Fruit fly (Drosophila melanogaster) whole organism, embryonic: ENCODE measurements around the gene Megf8.
A peak's percentile ranks its signal among the peaks of the same experiment; 100 is the strongest.

Experiments
- Ada2b ChIP-seq: fragments of 200-800 bp; sonication (Bioruptor generic); IDR thresholded peaks from 2 replicates; pipeline ENCODE4 v1.3.6; 2022; ENCODE audit warnings: missing biosample characterization, missing genetic modification characterization
- CG10209 ChIP-seq: fragments of 200-800 bp; sonication (Bioruptor generic); optimal IDR thresholded peaks from 3 replicates; lab custom pipeline; 2017; ENCODE audit warnings: missing biosample characterization, mild to moderate bottlenecking, missing genetic modification characterization, missing genetic modification reagents
- CG1024 ChIP-seq: fragments of 200-800 bp; sonication (Bioruptor generic); IDR thresholded peaks from 2 replicates; pipeline ENCODE4 v1.3.6; 2022; ENCODE audit warnings: missing biosample characterization, missing genetic modification characterization
- CG10543 ChIP-seq: fragments of 200-800 bp; sonication (Bioruptor generic); optimal IDR thresholded peaks from 3 replicates; lab custom pipeline; 2017; ENCODE audit warnings: missing biosample characterization, mild to moderate bottlenecking, missing genetic modification characterization, moderate library complexity
- CG11695 ChIP-seq: fragments of 200-800 bp; sonication (Bioruptor generic); IDR thresholded peaks from 3 replicates; pipeline ENCODE4 v1.3.6; 2022; ENCODE audit warnings: missing biosample characterization, missing genetic modification characterization
- CG12659 ChIP-seq: fragments of 200-800 bp; sonication (Bioruptor generic); optimal IDR thresholded peaks from 3 replicates; lab custom pipeline; 2017; ENCODE audit warnings: mild to moderate bottlenecking, missing biosample characterization, missing genetic modification reagents, missing genetic modification characterization
- CG12744 ChIP-seq: fragments of 200-800 bp; sonication (Bioruptor generic); optimal IDR thresholded peaks from 2 replicates; lab custom pipeline; 2016; ENCODE audit warnings: missing biosample characterization, missing genetic modification characterization
- CG13424 ChIP-seq: fragments of 200-800 bp; sonication (Bioruptor generic); optimal IDR thresholded peaks from 2 replicates; lab custom pipeline; 2019; ENCODE audit warnings: missing biosample characterization, mild to moderate bottlenecking, missing genetic modification characterization, moderate library complexity
- CG15269 ChIP-seq: fragments of 200-800 bp; sonication (Bioruptor generic); optimal IDR thresholded peaks from 2 replicates; lab custom pipeline; 2018; ENCODE audit warnings: missing biosample characterization, mild to moderate bottlenecking, missing genetic modification characterization, moderate library complexity
- CG1603 ChIP-seq: fragments of 200-800 bp; sonication (Bioruptor generic); optimal IDR thresholded peaks from 2 replicates; lab custom pipeline; 2019; ENCODE audit warnings: missing biosample characterization, mild to moderate bottlenecking, missing genetic modification characterization, moderate library complexity
- CG16779 ChIP-seq: fragments of 200-800 bp; sonication (Bioruptor generic); IDR thresholded peaks from 2 replicates; pipeline ENCODE4 v1.3.6; 2022; ENCODE audit warnings: missing biosample characterization, missing genetic modification characterization
- CG17612 ChIP-seq: fragments of 200-800 bp; sonication (Bioruptor generic); IDR thresholded peaks from 2 replicates; pipeline ENCODE4 v1.3.6; 2022; ENCODE audit warnings: missing biosample characterization, missing genetic modification characterization
- CG2116 ChIP-seq: fragments of 200-800 bp; sonication (Bioruptor generic); optimal IDR thresholded peaks from 3 replicates; lab custom pipeline; 2018; ENCODE audit warnings: missing biosample characterization, mild to moderate bottlenecking, missing genetic modification characterization
- CG3163 ChIP-seq: fragments of 200-800 bp; sonication (Bioruptor generic); optimal IDR thresholded peaks from 3 replicates; lab custom pipeline; 2016; ENCODE audit warnings: missing biosample characterization, missing genetic modification characterization
- CG32772 ChIP-seq: fragments of 200-800 bp; sonication (Bioruptor generic); IDR thresholded peaks from 2 replicates; pipeline ENCODE4 v1.3.6; 2022; ENCODE audit warnings: missing biosample characterization, missing genetic modification characterization
- CG3407 ChIP-seq: fragments of 200-800 bp; sonication (Bioruptor generic); optimal IDR thresholded peaks from 2 replicates; lab custom pipeline; 2018; ENCODE audit warnings: missing biosample characterization, mild to moderate bottlenecking, missing genetic modification characterization
- CG42726 ChIP-seq: fragments of 200-800 bp; sonication (Bioruptor generic); IDR thresholded peaks from 2 replicates; pipeline ENCODE4 v1.3.6; 2022; ENCODE audit warnings: missing biosample characterization, missing genetic modification characterization; ENCODE audit not compliant: partially characterized antibody
- CG5245 ChIP-seq: fragments of 200-800 bp; sonication (Bioruptor generic); optimal IDR thresholded peaks from 3 replicates; lab custom pipeline; 2016; ENCODE audit warnings: missing biosample characterization, missing genetic modification characterization
- CG7745 ChIP-seq: fragments of 200-800 bp; sonication (Bioruptor generic); optimal IDR thresholded peaks from 2 replicates; lab custom pipeline; 2018; ENCODE audit warnings: missing biosample characterization, mild to moderate bottlenecking, missing genetic modification characterization, moderate library complexity
- CG7987 ChIP-seq: fragments of 200-800 bp; sonication (Bioruptor generic); optimal IDR thresholded peaks from 2 replicates; lab custom pipeline; 2018; ENCODE audit warnings: missing biosample characterization, mild to moderate bottlenecking, missing genetic modification characterization, moderate library complexity
- CG8359 ChIP-seq: fragments of 200-800 bp; sonication (Bioruptor generic); optimal IDR thresholded peaks from 2 replicates; lab custom pipeline; 2017; ENCODE audit warnings: missing biosample characterization, mild to moderate bottlenecking, missing genetic modification characterization, borderline replicate concordance
- CG9876 ChIP-seq: fragments of 200-800 bp; sonication (Bioruptor generic); optimal IDR thresholded peaks from 2 replicates; lab custom pipeline; 2016; ENCODE audit warnings: missing biosample characterization, missing genetic modification characterization
- Dek ChIP-seq: fragments of 200-800 bp; sonication (Bioruptor generic); optimal IDR thresholded peaks from 3 replicates; lab custom pipeline; 2019; ENCODE audit warnings: missing biosample characterization, mild to moderate bottlenecking, missing genetic modification characterization, moderate library complexity
- Dll ChIP-seq: fragments of 200-800 bp; sonication (Bioruptor generic); IDR thresholded peaks from 4 replicates; pipeline ENCODE4 v1.3.6; 2022; ENCODE audit warnings: missing biosample characterization, missing genetic modification characterization; ENCODE audit not compliant: partially characterized antibody
- Drgx ChIP-seq: fragments of 200-800 bp; sonication (Bioruptor generic); IDR thresholded peaks from 2 replicates; pipeline ENCODE4 v1.3.6; 2022; ENCODE audit warnings: missing biosample characterization, missing genetic modification characterization
- Fer2 ChIP-seq: fragments of 200-800 bp; sonication (Bioruptor generic); optimal IDR thresholded peaks from 2 replicates; lab custom pipeline; 2018; ENCODE audit warnings: missing biosample characterization, mild to moderate bottlenecking, missing genetic modification characterization, moderate library complexity
- MBD-R2 ChIP-seq: fragments of 200-800 bp; sonication (Bioruptor generic); IDR thresholded peaks from 2 replicates; pipeline ENCODE4 v1.3.6; 2022; ENCODE audit warnings: missing biosample characterization, missing genetic modification characterization
- Neu2 ChIP-seq: fragments of 200-800 bp; sonication (Bioruptor generic); optimal IDR thresholded peaks from 3 replicates; lab custom pipeline; 2016; ENCODE audit warnings: missing biosample characterization, missing genetic modification characterization, borderline replicate concordance
- Nf-YB ChIP-seq: fragments of 200-800 bp; sonication (Bioruptor generic); optimal IDR thresholded peaks from 3 replicates; lab custom pipeline; 2019; ENCODE audit warnings: missing biosample characterization, mild to moderate bottlenecking, missing genetic modification characterization, moderate library complexity
- NfI ChIP-seq: fragments of 200-800 bp; sonication (Bioruptor generic); optimal IDR thresholded peaks from 3 replicates; lab custom pipeline; 2018; ENCODE audit warnings: missing biosample characterization, mild to moderate bottlenecking, missing genetic modification characterization, moderate library complexity
- Oaz ChIP-seq: fragments of 200-800 bp; sonication (Bioruptor generic); IDR thresholded peaks from 2 replicates; pipeline ENCODE4 v1.3.6; 2022; ENCODE audit warnings: missing biosample characterization, missing genetic modification characterization
- Oli ChIP-seq: fragments of 200-800 bp; sonication (Bioruptor generic); optimal IDR thresholded peaks from 2 replicates; lab custom pipeline; 2018; ENCODE audit warnings: missing biosample characterization, mild to moderate bottlenecking, missing genetic modification characterization, moderate library complexity
- Vsx1 ChIP-seq: fragments of 200-800 bp; sonication (Bioruptor generic); optimal IDR thresholded peaks from 2 replicates; lab custom pipeline; 2017; ENCODE audit warnings: missing biosample characterization, mild to moderate bottlenecking, missing genetic modification characterization, missing genetic modification reagents
- bcd ChIP-seq: fragments of 200-800 bp; sonication (Bioruptor generic); optimal IDR thresholded peaks from 2 replicates; lab custom pipeline; 2017; ENCODE audit warnings: missing biosample characterization, mild to moderate bottlenecking, missing genetic modification characterization
- dmrt11E ChIP-seq: fragments of 200-800 bp; sonication (Bioruptor generic); optimal IDR thresholded peaks from 3 replicates; lab custom pipeline; 2018; ENCODE audit warnings: missing biosample characterization, mild to moderate bottlenecking, missing genetic modification characterization, moderate library complexity
- emc ChIP-seq: fragments of 200-800 bp; sonication (Bioruptor generic); optimal IDR thresholded peaks from 2 replicates; lab custom pipeline; 2016; ENCODE audit warnings: missing biosample characterization, missing genetic modification characterization
- h ChIP-seq: fragments of >200 bp; optimal IDR thresholded peaks from 2 replicates; lab custom pipeline; 2017
- insv ChIP-seq, 2 experiments: fragments of 200-800 bp; sonication (Bioruptor generic); optimal IDR thresholded peaks; 3 replicates each; lab custom pipeline; 2016 to 2018; ENCODE audit warnings: missing biosample characterization in 2 of 2, missing genetic modification characterization in 2 of 2
- inv ChIP-seq: fragments of 200-800 bp; sonication (Bioruptor generic); IDR thresholded peaks from 2 replicates; pipeline ENCODE4 v1.3.6; 2022; ENCODE audit warnings: missing biosample characterization, missing genetic modification characterization; ENCODE audit not compliant: partially characterized antibody
- jumu ChIP-seq: fragments of 200-800 bp; sonication (Bioruptor generic); optimal IDR thresholded peaks from 3 replicates; lab custom pipeline; 2016; ENCODE audit warnings: missing biosample characterization, missing genetic modification characterization
- kay ChIP-seq: fragments of 200-800 bp; sonication (Bioruptor generic); optimal IDR thresholded peaks from 2 replicates; lab custom pipeline; 2016; ENCODE audit warnings: missing biosample characterization, missing genetic modification characterization
- klu ChIP-seq: fragments of 200-800 bp; sonication (Bioruptor generic); IDR thresholded peaks from 2 replicates; pipeline ENCODE4 v1.3.6; 2022; ENCODE audit warnings: missing biosample characterization, missing genetic modification characterization
- luna ChIP-seq: fragments of 200-800 bp; sonication (Bioruptor generic); optimal IDR thresholded peaks from 2 replicates; lab custom pipeline; 2016; ENCODE audit warnings: missing biosample characterization, missing genetic modification characterization
- nau ChIP-seq: fragments of 200-800 bp; sonication (Bioruptor generic); optimal IDR thresholded peaks from 3 replicates; lab custom pipeline; 2017; ENCODE audit warnings: missing biosample characterization, mild to moderate bottlenecking, missing genetic modification characterization, missing genetic modification reagents
- nerfin-2 ChIP-seq: fragments of 200-800 bp; sonication (Bioruptor generic); IDR thresholded peaks from 2 replicates; pipeline ENCODE4 v1.3.6; 2022; ENCODE audit warnings: missing biosample characterization, missing genetic modification characterization; ENCODE audit not compliant: partially characterized antibody
- org-1 ChIP-seq: fragments of 200-800 bp; sonication (Bioruptor generic); optimal IDR thresholded peaks from 2 replicates; lab custom pipeline; 2017; ENCODE audit warnings: missing biosample characterization, missing genetic modification characterization
- pb ChIP-seq: fragments of 200-800 bp; sonication (Bioruptor generic); optimal IDR thresholded peaks from 3 replicates; lab custom pipeline; 2016; ENCODE audit warnings: missing biosample characterization, missing genetic modification characterization
- scrt ChIP-seq: fragments of 200-800 bp; sonication (Bioruptor generic); optimal IDR thresholded peaks from 2 replicates; lab custom pipeline; 2018; ENCODE audit warnings: missing biosample characterization, mild to moderate bottlenecking, missing genetic modification characterization, moderate library complexity
- sens ChIP-seq: fragments of 200-800 bp; sonication (Bioruptor generic); peaks from one replicate; lab custom pipeline; 2016; ENCODE audit warnings: missing biosample characterization, missing genetic modification characterization
- slou ChIP-seq: fragments of 200-800 bp; sonication (Bioruptor generic); optimal IDR thresholded peaks from 3 replicates; lab custom pipeline; 2016; ENCODE audit warnings: missing biosample characterization, missing genetic modification characterization
- trh ChIP-seq: fragments of 200-800 bp; sonication (Bioruptor generic); optimal IDR thresholded peaks from 2 replicates; lab custom pipeline; 2016; ENCODE audit warnings: missing biosample characterization, missing genetic modification characterization
- vvl ChIP-seq: fragments of 200-800 bp; sonication (Bioruptor generic); IDR thresholded peaks from 2 replicates; pipeline ENCODE4 v1.3.6; 2022; ENCODE audit warnings: missing biosample characterization, missing genetic modification characterization

The Megf8 gene

dm6 chr2L:8080645-8081044 is 37.4 kb downstream of the Megf8 start (continued):
- no peak for TF ChIP-seq CG15269
- TF ChIP-seq Neu2 (GFP tag; lab: Kevin White, UChicago), result no peak
- TF ChIP-seq vvl (GFP tag; lab: Robert Waterston, UW), result no peak
- TF ChIP-seq CG16779 (GFP tag; lab: Robert Waterston, UW), result no peak
- no peak for TF ChIP-seq CG1024 (GFP tag; lab: Robert Waterston, UW)
- no peak for TF ChIP-seq klu (GFP tag; lab: Robert Waterston, UW)
- TF ChIP-seq CG8359 (GFP tag; lab: Kevin White, UChicago), result no peak
- no peak for TF ChIP-seq CG42726
- no peak for TF ChIP-seq CG9876 (GFP tag; lab: Kevin White, UChicago)
- TF ChIP-seq luna (GFP tag; lab: Kevin White, UChicago), result no peak
- TF ChIP-seq Oaz (GFP tag; lab: Robert Waterston, UW), result no peak
- TF ChIP-seq nerfin-2 (GFP tag; lab: Robert Waterston, UW), result no peak
- TF ChIP-seq CG32772, result no peak
- no peak for TF ChIP-seq CG17612 (GFP tag; lab: Robert Waterston, UW)
- TF ChIP-seq inv (GFP tag; lab: Robert Waterston, UW), result no peak
- no peak for TF ChIP-seq CG2116 (GFP tag; lab: Kevin White, UChicago)
- TF ChIP-seq CG3163, result no peak
- peak; percentile 31 for TF ChIP-seq Nf-YB (GFP tag; lab: Kevin White, UChicago)
- no peak for TF ChIP-seq CG7987 (GFP tag; lab: Kevin White, UChicago)
- TF ChIP-seq emc (GFP tag; lab: Kevin White, UChicago), result no peak
- no peak for TF ChIP-seq scrt
- no peak for TF ChIP-seq bcd (GFP tag; lab: Kevin White, UChicago)
- peak; percentile 33 for TF ChIP-seq CG12659 (GFP tag; lab: Kevin White, UChicago)
- peak; percentile 24 for TF ChIP-seq CG1603 (tag; lab: Kevin White, UChicago)
- no peak for TF ChIP-seq Ada2b (GFP tag; lab: Robert Waterston, UW)
- no peak for TF ChIP-seq CG10209 (GFP tag; lab: Kevin White, UChicago)
- TF ChIP-seq jumu (GFP tag; lab: Kevin White, UChicago), result no peak
- no peak for TF ChIP-seq CG11695 (GFP tag; lab: Robert Waterston, UW)
- peak; percentile 37 for TF ChIP-seq org-1 (GFP tag; lab: Kevin White, UChicago)
- TF ChIP-seq MBD-R2 (GFP tag; lab: Robert Waterston, UW), result no peak
- no peak for TF ChIP-seq pb (GFP tag; lab: Kevin White, UChicago)
- TF ChIP-seq slou (GFP tag; lab: Kevin White, UChicago), result no peak
- 0 out of 2 replicates have a peak, but pooled peaks have one; percentile 15 for TF ChIP-seq Drgx
- TF ChIP-seq insv (GFP tag; optimal IDR thresholded peaks at IDR 0.05; lab: Kevin White, UChicago), result no peak
- no peak for TF ChIP-seq kay
- TF ChIP-seq nau (GFP tag; lab: Kevin White, UChicago), result no peak
- TF ChIP-seq NfI (GFP tag; lab: Kevin White, UChicago), result peak; percentile 23
- no peak for TF ChIP-seq trh (GFP tag; lab: Kevin White, UChicago)
- no peak for TF ChIP-seq h (lab: Kevin White, UChicago)
- no peak for TF ChIP-seq CG7745 (tag; lab: Kevin White, UChicago)
- no peak for TF ChIP-seq Dll (GFP tag; lab: Robert Waterston, UW)
- peak; percentile 81 for TF ChIP-seq sens
- TF ChIP-seq CG5245 (GFP tag; lab: Kevin White, UChicago), result no peak
- TF ChIP-seq Dek (tag; lab: Kevin White, UChicago), result peak; percentile 20
- peak; percentile 78 for TF ChIP-seq CG13424 (tag; lab: Kevin White, UChicago)
- TF ChIP-seq Fer2, result no peak
- peak; percentile 43 for TF ChIP-seq CG3407
- TF ChIP-seq dmrt11E (tag; lab: Kevin White, UChicago), result peak; percentile 37
- no peak for TF ChIP-seq CG12744 (GFP tag; lab: Kevin White, UChicago)
- peak; percentile 32 for TF ChIP-seq Oli (tag; lab: Kevin White, UChicago)
- no peak for TF ChIP-seq Vsx1 (GFP tag; lab: Kevin White, UChicago)
- TF ChIP-seq CG10543 (GFP tag; lab: Kevin White, UChicago), result no peak
